Worm (Caenorhabditis elegans): ENCODE data around the gene sri-54.
"Not testable (repeated sequence)": the region's sequence is repeated elsewhere in the genome, so short reads cannot be mapped to it uniquely, and the experiment has no call there.

The sri-54 gene

ce11 chrII:3151615-3152014 is 13.9 kb upstream of the sri-54 start, which contains the start of the genes T10D4.14 and T10D4.19:
TSS of gene T10D4.14 (minus strand) at chrII:3151715.
TSS of gene T10D4.19 (plus strand) at chrII:3151918.
- TF ChIP-seq cog-1 (tag; optimal IDR thresholded peaks at IDR 0.05) (no peak), ztf-23 (GFP tag; IDR thresholded peaks at IDR 0.05) (no peak), flt-1 (GFP tag; IDR thresholded peaks at IDR 0.05) (no peak), ref-1 (GFP tag; conservative IDR thresholded peaks at IDR 0.05) (no peak), ztf-29 (GFP tag; IDR thresholded peaks at IDR 0.05) (no peak), med-1 (GFP tag; optimal IDR thresholded peaks at IDR 0.05; ENCODE audit: insufficient read depth) (no peak), klf-2 (GFP tag; conservative IDR thresholded peaks at IDR 0.05) (no peak), tab-1 (GFP tag; IDR thresholded peaks at IDR 0.05) (no peak), T22C8.4 (GFP tag; IDR thresholded peaks at IDR 0.05) (no peak)

DNA sequence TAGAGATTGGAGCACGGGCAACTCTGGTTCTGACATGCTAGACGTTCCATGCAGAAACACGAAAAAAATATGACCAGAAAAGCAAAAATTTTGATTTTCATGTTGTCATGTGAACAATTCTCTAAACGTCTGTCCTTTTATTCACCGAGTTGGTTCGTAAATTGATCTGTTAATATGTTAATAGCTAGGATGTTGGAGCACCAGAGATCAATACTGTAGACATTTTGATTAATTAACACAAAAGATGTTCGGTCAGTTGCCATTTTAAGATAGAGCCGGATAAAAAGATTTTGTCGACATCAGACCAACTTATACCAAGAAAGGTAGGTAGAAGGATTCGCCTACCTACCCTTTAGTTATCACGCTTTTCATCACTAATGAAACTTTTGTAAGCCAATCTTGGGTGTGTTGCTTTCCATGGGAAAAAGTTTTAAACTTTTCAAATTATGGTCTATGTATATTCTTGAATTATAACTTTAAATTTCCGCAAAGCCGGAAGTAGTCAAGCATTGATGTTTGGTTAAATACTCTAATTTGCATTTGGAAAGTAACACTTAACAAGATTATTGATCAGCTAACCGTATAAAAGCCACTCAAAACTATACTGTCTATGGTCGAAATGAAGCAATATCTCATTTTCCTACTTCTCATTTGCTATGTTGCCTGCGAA is 12.0 kb upstream of the sri-54 start, which contains the start of the genes T10D4.11 and T10D4.1:
T10D4.11 (minus strand) TSS at position 101 of the 670 bp plus-strand sequence.
T10D4.1 (plus strand) TSS at position 620 of the 670 bp plus-strand sequence.
- no peak for TF ChIP-seq ztf-29 (GFP tag; IDR thresholded peaks at IDR 0.05)
- TF ChIP-seq T22C8.4 (GFP tag; IDR thresholded peaks at IDR 0.05), result no peak
- no peak for TF ChIP-seq cog-1 (tag; optimal IDR thresholded peaks at IDR 0.05)
- TF ChIP-seq flt-1 (GFP tag; IDR thresholded peaks at IDR 0.05), result no peak

DNA sequence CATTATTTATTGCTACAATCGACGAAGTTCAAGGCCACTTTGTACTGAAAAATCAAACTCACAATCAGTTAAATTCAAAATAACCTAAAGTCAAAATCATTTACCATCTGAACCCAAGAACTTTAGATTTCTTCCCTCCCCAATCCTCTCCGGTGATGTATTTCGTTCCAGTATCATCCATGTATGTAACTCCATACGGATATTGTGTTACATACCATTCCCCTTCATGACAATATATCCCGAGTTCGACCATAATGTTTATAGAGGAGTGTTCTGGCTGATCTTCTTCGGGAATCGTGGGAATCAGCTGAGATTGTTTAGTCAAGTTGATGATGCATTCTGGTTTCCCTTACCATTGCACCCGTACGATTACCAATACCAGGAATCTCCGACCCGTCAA is 10.7 kb upstream of the sri-54 start:
- TF ChIP-seq ref-1 (GFP tag; conservative IDR thresholded peaks at IDR 0.05) (no peak), ztf-23 (GFP tag; IDR thresholded peaks at IDR 0.05) (no peak), tab-1 (GFP tag; IDR thresholded peaks at IDR 0.05) (no peak), flt-1 (GFP tag; IDR thresholded peaks at IDR 0.05) (no peak), klf-2 (GFP tag; conservative IDR thresholded peaks at IDR 0.05) (no peak), T22C8.4 (GFP tag; IDR thresholded peaks at IDR 0.05) (no peak), ztf-29 (GFP tag; IDR thresholded peaks at IDR 0.05) (no peak), med-1 (GFP tag; optimal IDR thresholded peaks at IDR 0.05; ENCODE audit: insufficient read depth) (no peak), cog-1 (tag; optimal IDR thresholded peaks at IDR 0.05) (no peak)

DNA sequence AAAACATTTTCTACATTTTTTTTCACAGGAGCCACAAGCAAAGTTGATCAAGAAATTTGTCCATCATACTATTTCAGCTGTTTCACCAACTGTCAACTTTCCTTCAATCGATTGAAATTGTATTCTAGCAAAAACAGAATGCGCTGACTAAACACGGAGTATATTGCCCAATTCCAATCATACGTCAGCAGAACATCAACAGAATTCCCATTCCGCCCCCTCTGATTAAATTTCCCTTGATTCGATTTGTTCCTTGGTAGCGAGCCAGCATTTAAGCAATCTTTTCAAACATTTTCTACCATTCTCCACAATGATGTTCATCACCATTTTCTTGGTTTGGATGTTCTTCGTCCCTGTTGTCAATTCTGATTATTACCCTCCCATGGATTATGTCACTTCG is 8.1 kb upstream of the sri-54 start, which contains the start of gene T10D4.15:
T10D4.15 (plus strand) TSS at position 301 of the 400 bp plus-strand sequence.
- no peak for TF ChIP-seq flt-1 (GFP tag; IDR thresholded peaks at IDR 0.05)
- TF ChIP-seq med-1 (GFP tag; optimal IDR thresholded peaks at IDR 0.05; ENCODE audit: insufficient read depth), result no peak
- no peak for TF ChIP-seq klf-2 (GFP tag; conservative IDR thresholded peaks at IDR 0.05)
- no peak for TF ChIP-seq tab-1 (GFP tag; IDR thresholded peaks at IDR 0.05)
- no peak for TF ChIP-seq cog-1 (tag; optimal IDR thresholded peaks at IDR 0.05)
- no peak for TF ChIP-seq ztf-29 (GFP tag; IDR thresholded peaks at IDR 0.05)
- no peak for TF ChIP-seq ref-1 (GFP tag; conservative IDR thresholded peaks at IDR 0.05)
- TF ChIP-seq ztf-23 (GFP tag; IDR thresholded peaks at IDR 0.05), result no peak
- TF ChIP-seq T22C8.4 (GFP tag; IDR thresholded peaks at IDR 0.05), result no peak

DNA sequence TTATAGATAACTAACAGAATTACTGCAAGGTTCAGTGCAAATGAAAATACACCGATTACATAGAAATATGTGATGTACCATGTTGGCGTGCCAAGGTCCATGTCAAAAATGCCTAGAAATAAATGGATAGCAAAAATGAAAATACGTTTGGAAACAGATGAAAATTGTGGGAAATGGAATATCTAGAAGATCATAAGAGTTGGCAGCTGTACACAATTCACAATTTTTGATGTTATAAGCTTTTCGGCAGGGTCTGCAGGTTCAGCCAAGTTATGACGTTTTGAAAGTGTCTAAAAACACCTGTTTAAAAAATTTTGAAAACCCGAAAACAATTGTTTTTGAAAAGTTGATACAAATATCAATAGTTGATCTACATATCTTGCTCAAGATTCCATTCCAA is 6.8 kb upstream of the sri-54 start, which contains the start of gene sri-43:
sri-43 (minus strand) TSS at position 101 of the 400 bp plus-strand sequence.
- not testable (repeated sequence) for TF ChIP-seq T22C8.4 (GFP tag; IDR thresholded peaks at IDR 0.05); ref-1 (GFP tag; conservative IDR thresholded peaks at IDR 0.05); cog-1 (tag; optimal IDR thresholded peaks at IDR 0.05)

- not testable (repeated sequence) for TF ChIP-seq T22C8.4 (GFP tag; IDR thresholded peaks at IDR 0.05); ref-1 (GFP tag; conservative IDR thresholded peaks at IDR 0.05); flt-1 (GFP tag; IDR thresholded peaks at IDR 0.05)
Measured at ce11 chrII:3142855-3143254, 5.2 kb upstream of the sri-54 start, which contains the start of gene sri-42. TSS of gene sri-42 (minus strand) at chrII:3142955.

ce11 chrII:3135293-3135692 is 2.4 kb downstream of the sri-54 start:
- TF ChIP-seq ztf-29 (GFP tag; IDR thresholded peaks at IDR 0.05), result peak; percentile 20; the same call in 1 of the 2 replicates
- TF ChIP-seq ztf-23 (GFP tag; IDR thresholded peaks at IDR 0.05), result no peak

- no peak for TF ChIP-seq med-1 (GFP tag; optimal IDR thresholded peaks at IDR 0.05; ENCODE audit: insufficient read depth)
- TF ChIP-seq ztf-23 (GFP tag; IDR thresholded peaks at IDR 0.05), result no peak
- TF ChIP-seq cog-1 (tag; optimal IDR thresholded peaks at IDR 0.05), result no peak
- TF ChIP-seq tab-1 (GFP tag; IDR thresholded peaks at IDR 0.05), result no peak
- TF ChIP-seq flt-1 (GFP tag; IDR thresholded peaks at IDR 0.05), result no peak
- no peak for TF ChIP-seq T22C8.4 (GFP tag; IDR thresholded peaks at IDR 0.05)
- TF ChIP-seq klf-2 (GFP tag; conservative IDR thresholded peaks at IDR 0.05), result no peak
- TF ChIP-seq ref-1 (GFP tag; conservative IDR thresholded peaks at IDR 0.05), result no peak
Measured at ce11 chrII:3129007-3129406, 8.7 kb downstream of the sri-54 start, which contains the start of gene chil-24. TSS of gene chil-24 (plus strand) at chrII:3129162.

DNA sequence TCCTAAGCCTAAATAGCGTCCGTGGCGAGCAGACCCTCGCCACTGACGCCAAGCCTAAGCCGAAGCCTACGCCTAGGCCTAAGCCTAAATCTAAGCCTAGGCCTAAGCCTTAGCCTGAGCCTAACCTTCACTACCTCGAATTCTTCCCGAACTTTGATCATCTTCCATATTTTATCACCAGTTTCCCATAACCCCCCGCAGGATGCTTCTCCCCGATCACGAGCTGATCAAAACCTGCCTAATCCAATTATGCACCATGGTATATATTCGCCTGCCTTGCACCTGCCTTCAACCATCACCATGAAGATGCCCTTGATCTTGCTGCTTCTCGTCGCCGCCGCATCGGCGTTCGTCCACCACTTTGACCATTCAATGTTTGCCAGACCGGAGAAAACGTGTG is 11.0 kb downstream of the sri-54 start, which contains the start of gene ins-31:
ins-31 (plus strand) TSS at position 301 of the 400 bp plus-strand sequence.
- TF ChIP-seq ztf-23 (GFP tag; IDR thresholded peaks at IDR 0.05), result 0 out of 2 replicates have a peak, but pooled peaks have one; percentile 32

- TF ChIP-seq cog-1 (tag; optimal IDR thresholded peaks at IDR 0.05) (no peak), ztf-23 (GFP tag; IDR thresholded peaks at IDR 0.05) (no peak), T22C8.4 (GFP tag; IDR thresholded peaks at IDR 0.05) (no peak), klf-2 (GFP tag; conservative IDR thresholded peaks at IDR 0.05) (no peak)
Measured at ce11 chrII:3126341-3126740, 11.4 kb downstream of the sri-54 start, which contains the start of gene ins-19. TSS of gene ins-19 (minus strand) at chrII:3126441.

Data from whole organism, midembryonic.